Worm (Caenorhabditis elegans) whole organism, young adult: ENCODE measurements around the gene paqr-1.
A peak's percentile ranks its signal among the peaks of the same experiment; 100 is the strongest.

Experiments
- B0035.1 ChIP-seq: sonication (generic microtip); optimal IDR thresholded peaks from 2 replicates; lab custom pipeline; 2016; ENCODE audit warnings: missing genetic modification characterization, mild to moderate bottlenecking, missing compliant biosample characterization, missing genotype, missing genetic modification reagents
- B0261.1 ChIP-seq: sonication (generic microtip); optimal IDR thresholded peaks from 2 replicates; lab custom pipeline; 2016; ENCODE audit warnings: mild to moderate bottlenecking, missing genetic modification characterization, moderate library complexity, missing compliant biosample characterization
- D2030.7 ChIP-seq: fragments of 200-800 bp; sonication (Bioruptor generic); IDR thresholded peaks from 2 replicates; pipeline ENCODE4 v1.3.6; 2022; ENCODE audit warnings: missing genetic modification reagents, missing genetic modification characterization, missing compliant biosample characterization
- F22D6.2 ChIP-seq: sonication (generic microtip); optimal IDR thresholded peaks from 2 replicates; lab custom pipeline; 2016; ENCODE audit warnings: mild to moderate bottlenecking, missing genetic modification characterization, missing compliant biosample characterization
- F57C9.4 ChIP-seq: sonication (generic microtip); optimal IDR thresholded peaks from 2 replicates; lab custom pipeline; 2017; ENCODE audit warnings: mild to moderate bottlenecking, missing genetic modification characterization, missing compliant biosample characterization
- K11D2.4 ChIP-seq: fragments of 200-800 bp; sonication (Bioruptor generic); IDR thresholded peaks from 2 replicates; pipeline ENCODE4 v1.3.6; 2022; ENCODE audit warnings: missing genetic modification reagents, missing genetic modification characterization, missing compliant biosample characterization
- K12H6.12 ChIP-seq: fragments of 200-800 bp; sonication (Bioruptor generic); optimal IDR thresholded peaks from 2 replicates; lab custom pipeline; 2018; ENCODE audit warnings: mild to moderate bottlenecking, missing genetic modification characterization, missing compliant biosample characterization
- Y56A3A.18 ChIP-seq: fragments of 200-800 bp; sonication (Bioruptor generic); IDR thresholded peaks from 2 replicates; pipeline ENCODE4 v1.3.6; 2022; ENCODE audit warnings: missing genetic modification reagents, missing genetic modification characterization, missing compliant biosample characterization
- Y67H2A.10 ChIP-seq: fragments of 200-800 bp; sonication (Bioruptor generic); conservative IDR thresholded peaks from 2 replicates; pipeline ENCODE4 v1.3.6; 2022; ENCODE audit warnings: missing genetic modification reagents, missing genetic modification characterization, missing compliant biosample characterization
- aptf-2 ChIP-seq: fragments of 200-800 bp; sonication (Bioruptor generic); conservative IDR thresholded peaks from 2 replicates; pipeline ENCODE4 v1.3.6; 2022; ENCODE audit warnings: missing genetic modification reagents, missing genetic modification characterization, missing compliant biosample characterization
- aptf-3 ChIP-seq: fragments of 200-800 bp; sonication (Bioruptor generic); IDR thresholded peaks from 2 replicates; pipeline ENCODE4 v1.3.6; 2022; ENCODE audit warnings: missing genetic modification characterization, missing compliant biosample characterization
- atf-7 ChIP-seq: sonication (generic microtip); optimal IDR thresholded peaks from 2 replicates; lab custom pipeline; 2017; ENCODE audit warnings: mild to moderate bottlenecking, missing genetic modification characterization, missing compliant biosample characterization
- athp-1 ChIP-seq: sonication (generic microtip); optimal IDR thresholded peaks from 2 replicates; lab custom pipeline; 2017; ENCODE audit warnings: mild to moderate bottlenecking, missing genetic modification characterization, missing compliant biosample characterization
- attf-5 ChIP-seq: fragments of 200-800 bp; sonication (Bioruptor generic); optimal IDR thresholded peaks from 2 replicates; lab custom pipeline; 2018; ENCODE audit warnings: mild to moderate bottlenecking, missing genetic modification characterization, missing compliant biosample characterization
- bed-1 ChIP-seq: fragments of 200-800 bp; sonication (Bioruptor generic); IDR thresholded peaks from 2 replicates; pipeline ENCODE4 v1.3.6; 2022; ENCODE audit warnings: missing genetic modification reagents, missing genetic modification characterization, missing compliant biosample characterization
- cebp-1 ChIP-seq, 2 experiments: fragments of 200-800 bp in 1 of 2; sonication (Bioruptor generic) in 1 of 2; sonication (generic microtip) in 1 of 2; IDR thresholded peaks in 1 of 2; optimal IDR thresholded peaks in 1 of 2; 2 replicates each; pipeline versions ENCODE4 v1.3.6 to Lab custom; 2017 to 2022; ENCODE audit warnings: missing compliant biosample characterization in 2 of 2, missing genetic modification characterization in 2 of 2, mild to moderate bottlenecking in 1 of 2, missing genetic modification reagents in 1 of 2, moderate library complexity in 1 of 2
- chd-7 ChIP-seq: sonication (generic microtip); optimal IDR thresholded peaks from 2 replicates; lab custom pipeline; 2016; ENCODE audit warnings: mild to moderate bottlenecking, missing genetic modification characterization, moderate library complexity, missing compliant biosample characterization
- die-1 ChIP-seq: sonication (generic microtip); optimal IDR thresholded peaks from 2 replicates; lab custom pipeline; 2016; ENCODE audit warnings: missing genotype, mild to moderate bottlenecking, missing genetic modification characterization, missing compliant biosample characterization
- dpff-1 ChIP-seq: sonication (generic microtip); optimal IDR thresholded peaks from 2 replicates; lab custom pipeline; 2017; ENCODE audit warnings: mild to moderate bottlenecking, missing genetic modification characterization, missing compliant biosample characterization
- dpl-1 ChIP-seq: fragments of 150-350 bp; optimal IDR thresholded peaks from 2 replicates; lab custom pipeline; 2014; ENCODE audit warnings: missing biosample characterization, missing genetic modification reagents, missing genetic modification characterization
- efl-1 ChIP-seq: fragments of 150-350 bp; optimal IDR thresholded peaks from 2 replicates; lab custom pipeline; 2014; ENCODE audit warnings: missing biosample characterization, missing genetic modification reagents, missing genetic modification characterization
- egl-44 ChIP-seq: fragments of 200-800 bp; sonication (Bioruptor generic); IDR thresholded peaks from 2 replicates; pipeline ENCODE4 v1.3.6; 2022; ENCODE audit warnings: missing genetic modification reagents, missing genetic modification characterization, missing compliant biosample characterization
- ets-4 ChIP-seq: fragments of 200-800 bp; sonication (Bioruptor generic); optimal IDR thresholded peaks from 2 replicates; lab custom pipeline; 2018; ENCODE audit warnings: mild to moderate bottlenecking, missing genetic modification characterization, missing compliant biosample characterization
- hsf-1 ChIP-seq: fragments of 200-800 bp; sonication (Bioruptor generic); IDR thresholded peaks from 2 replicates; pipeline ENCODE4 v1.3.6; 2022; ENCODE audit warnings: missing genetic modification reagents, missing genetic modification characterization, missing compliant biosample characterization
- lin-35 ChIP-seq, 3 experiments: fragments of 150-350 bp in 2 of 3; sonication (generic microtip) in 1 of 3; optimal IDR thresholded peaks; 2 replicates each; lab custom pipeline; 2014 to 2018; ENCODE audit warnings: missing biosample characterization in 3 of 3, missing genetic modification characterization in 3 of 3, missing genetic modification reagents in 3 of 3
- lin-40 ChIP-seq: sonication (generic microtip); optimal IDR thresholded peaks from 2 replicates; lab custom pipeline; 2016; ENCODE audit warnings: missing genetic modification characterization, mild to moderate bottlenecking, missing compliant biosample characterization, missing genotype, missing genetic modification reagents
- lin-54 ChIP-seq: fragments of 200-800 bp; sonication (Bioruptor generic); optimal IDR thresholded peaks from 2 replicates; lab custom pipeline; 2018; ENCODE audit warnings: mild to moderate bottlenecking, missing genetic modification characterization, missing compliant biosample characterization
- madf-10 ChIP-seq: sonication (generic microtip); optimal IDR thresholded peaks from 2 replicates; lab custom pipeline; 2016; ENCODE audit warnings: mild to moderate bottlenecking, missing genetic modification characterization, missing compliant biosample characterization
- madf-6 ChIP-seq: fragments of 200-800 bp; sonication (Bioruptor generic); IDR thresholded peaks from 2 replicates; pipeline ENCODE4 v1.3.6; 2022; ENCODE audit warnings: missing genetic modification reagents, missing genetic modification characterization, missing compliant biosample characterization
- mes-4 ChIP-seq: sonication (generic microtip); optimal IDR thresholded peaks from 2 replicates; lab custom pipeline; 2016; ENCODE audit warnings: missing genotype, missing genetic modification characterization, missing compliant biosample characterization
- nfya-2 ChIP-seq: fragments of 200-800 bp; sonication (Bioruptor generic); IDR thresholded peaks from 2 replicates; pipeline ENCODE4 v1.3.6; 2022; ENCODE audit warnings: missing genetic modification reagents, missing genetic modification characterization, missing compliant biosample characterization
- nhr-27 ChIP-seq: fragments of 200-800 bp; sonication (Bioruptor generic); optimal IDR thresholded peaks from 2 replicates; lab custom pipeline; 2018; ENCODE audit warnings: mild to moderate bottlenecking, missing genetic modification characterization, moderate library complexity, missing compliant biosample characterization
- pha-4 ChIP-seq: fragments of 150-350 bp; sonication (generic microtip); optimal IDR thresholded peaks from 2 replicates; lab custom pipeline; 2014; ENCODE audit warnings: missing biosample characterization, missing genetic modification reagents, missing genetic modification characterization
- repo-1 ChIP-seq: sonication (generic microtip); optimal IDR thresholded peaks from 2 replicates; lab custom pipeline; 2017; ENCODE audit warnings: mild to moderate bottlenecking, missing genetic modification characterization, missing compliant biosample characterization
- sea-2 ChIP-seq: fragments of 200-800 bp; sonication (Bioruptor generic); IDR thresholded peaks from 2 replicates; pipeline ENCODE4 v1.3.6; 2022; ENCODE audit warnings: missing genetic modification characterization, missing compliant biosample characterization
- snpc-4 ChIP-seq, 5 experiments: fragments of 150-350 bp in 1 of 5; sonication (generic microtip) in 4 of 5; optimal IDR thresholded peaks; 2 replicates each; lab custom pipeline; 2014 to 2018; ENCODE audit warnings: missing genetic modification characterization in 5 of 5, missing biosample characterization in 3 of 5, antibody characterized with exemption in 2 of 5, mild to moderate bottlenecking in 2 of 5, missing compliant biosample characterization in 2 of 5, missing genotype in 2 of 5, moderate library complexity in 2 of 5, missing genetic modification reagents in 1 of 5
- somi-1 ChIP-seq: fragments of 200-800 bp; sonication (Bioruptor generic); optimal IDR thresholded peaks from 2 replicates; lab custom pipeline; 2018; ENCODE audit warnings: mild to moderate bottlenecking, missing genetic modification characterization, missing compliant biosample characterization
- tbp1 ChIP-seq: fragments of 200-800 bp; sonication (Bioruptor generic); optimal IDR thresholded peaks from 2 replicates; lab custom pipeline; 2018; ENCODE audit warnings: mild to moderate bottlenecking, missing genetic modification characterization, missing compliant biosample characterization
- zfh-2 ChIP-seq: fragments of 200-800 bp; sonication (Bioruptor generic); conservative IDR thresholded peaks from 2 replicates; pipeline ENCODE4 v1.3.6; 2022; ENCODE audit warnings: missing genetic modification reagents, missing genetic modification characterization, missing compliant biosample characterization
- ztf-18 ChIP-seq: sonication (generic microtip); optimal IDR thresholded peaks from 2 replicates; lab custom pipeline; 2016; ENCODE audit warnings: missing genotype, mild to moderate bottlenecking, missing genetic modification characterization, missing compliant biosample characterization
- ztf-28 ChIP-seq: fragments of 200-800 bp; sonication (Bioruptor generic); IDR thresholded peaks from 2 replicates; pipeline ENCODE4 v1.3.6; 2022; ENCODE audit warnings: missing genetic modification reagents, missing genetic modification characterization, missing compliant biosample characterization
- ztf-3 ChIP-seq: fragments of 200-800 bp; sonication (Bioruptor generic); optimal IDR thresholded peaks from 2 replicates; lab custom pipeline; 2018; ENCODE audit warnings: mild to moderate bottlenecking, missing genetic modification characterization, missing compliant biosample characterization

Gene paqr-1

DNA sequence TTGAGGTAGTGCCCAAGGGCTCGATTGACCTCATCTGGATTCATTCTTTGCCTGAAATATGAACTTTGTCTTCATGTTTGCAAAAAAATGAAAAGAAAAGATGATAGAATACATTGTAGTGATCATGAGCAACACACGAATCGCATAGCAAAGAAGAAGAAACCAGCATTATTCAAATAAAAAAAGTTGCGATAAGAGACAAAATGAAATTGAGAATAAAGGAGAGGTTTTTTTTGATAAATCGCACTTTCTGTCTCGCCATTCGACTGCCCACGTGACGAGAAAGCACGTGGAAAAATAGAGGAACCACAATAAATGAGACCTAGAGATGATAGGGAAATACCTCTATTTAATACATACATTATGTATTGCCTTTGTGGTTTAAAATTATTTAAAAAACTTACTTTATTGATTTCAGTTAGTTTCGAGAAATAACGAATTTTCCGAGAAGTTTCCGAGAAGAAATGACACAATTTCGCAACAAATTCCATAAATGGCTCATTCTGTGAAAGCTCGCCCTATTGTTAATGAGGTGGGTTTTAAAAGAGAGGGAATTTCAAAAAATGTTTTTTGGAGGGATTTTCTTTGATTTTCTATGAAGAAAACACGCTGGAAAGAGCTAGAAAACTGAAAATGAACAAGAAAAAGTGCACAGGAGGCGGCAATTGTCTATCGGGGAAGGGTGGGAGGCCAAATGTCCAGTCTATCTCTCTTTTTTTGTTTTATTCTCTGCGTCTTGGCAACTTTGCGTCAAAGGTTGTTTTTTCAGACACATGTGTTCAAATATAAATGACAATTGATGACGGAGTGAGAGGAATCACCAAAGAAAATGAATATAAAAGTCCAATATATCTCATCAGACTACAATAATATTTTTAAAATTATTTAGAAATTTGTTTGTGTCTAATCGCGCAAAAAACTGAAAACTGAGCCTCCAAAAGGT, at the start of gene paqr-1:
TSS of gene paqr-1 (minus strand) at position 51 of the 943 bp plus-strand sequence.
- TF ChIP-seq atf-7 (tag; lab: Kevin White, UChicago) (no peak), dpl-1 (GFP tag; lab: Kevin White, UChicago) (no peak), Y56A3A.18 (GFP tag; lab: Robert Waterston, UW) (no peak), madf-6 (GFP tag; lab: Robert Waterston, UW) (no peak), cebp-1 (GFP tag; IDR thresholded peaks at IDR 0.05; lab: Robert Waterston, UW) (peak; percentile 77), cebp-1 (tag; optimal IDR thresholded peaks at IDR 0.05; lab: Kevin White, UChicago) (peak; percentile 92), tbp1 (GFP tag; lab: Kevin White, UChicago) (peak; percentile 1), snpc-4 (GFP tag; optimal IDR thresholded peaks at IDR 0.05; lab: Kevin White, UChicago) (no peak), snpc-4 (tag; optimal IDR thresholded peaks at IDR 0.05; lab: Kevin White, UChicago) (peak in 1 of 4 experiments; percentile 21), B0035.1 (tag; lab: Kevin White, UChicago) (no peak), aptf-2 (GFP tag; lab: Robert Waterston, UW) (no peak), ztf-28 (GFP tag; lab: Robert Waterston, UW) (no peak), lin-35 (GFP tag; optimal IDR thresholded peaks at IDR 0.05; lab: Kevin White, UChicago) (peak in 1 of 3 experiments; percentile 67), K12H6.12 (tag; lab: Kevin White, UChicago) (no peak), F22D6.2 (tag; lab: Kevin White, UChicago) (no peak), attf-5 (peak; percentile 7), sea-2 (GFP tag; lab: Robert Waterston, UW) (no peak), ztf-18 (tag; lab: Kevin White, UChicago) (no peak), athp-1 (no peak), F57C9.4 (tag; lab: Kevin White, UChicago) (no peak), pha-4 (no peak), efl-1 (peak; percentile 12), hsf-1 (GFP tag; lab: Robert Waterston, UW) (no peak), lin-54 (GFP tag; lab: Kevin White, UChicago) (peak; percentile 31), nhr-27 (tag; lab: Kevin White, UChicago) (no peak), ets-4 (GFP tag; lab: Kevin White, UChicago) (no peak), nfya-2 (no peak), die-1 (tag; lab: Kevin White, UChicago) (no peak)

DNA sequence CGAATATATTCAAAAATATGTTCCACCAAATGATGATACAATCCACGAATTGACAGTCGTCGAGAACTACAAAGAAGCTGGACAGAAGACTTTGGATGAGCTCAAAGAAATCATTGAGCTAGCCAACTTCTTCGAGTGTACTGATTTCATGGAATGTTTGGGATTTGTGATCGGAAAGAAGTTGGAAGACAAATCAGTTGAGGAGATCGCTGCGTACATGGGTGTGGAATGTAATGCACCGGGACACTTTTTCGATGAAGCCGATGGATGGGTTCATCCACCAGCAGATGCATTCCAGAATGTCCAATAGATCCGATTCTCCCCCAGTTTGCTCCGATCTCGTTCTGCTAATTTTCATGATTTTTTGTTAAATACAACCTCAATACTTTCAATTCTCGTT, 48.3 kb upstream of the paqr-1 start:
- TF ChIP-seq chd-7 (tag; lab: Kevin White, UChicago) (peak; percentile 8), lin-40 (tag; lab: Kevin White, UChicago) (no peak), mes-4 (tag; lab: Kevin White, UChicago) (no peak), repo-1 (tag; lab: Kevin White, UChicago) (peak; percentile 53)
- TF ChIP-seq, all 124 proteins: peak for 2

DNA sequence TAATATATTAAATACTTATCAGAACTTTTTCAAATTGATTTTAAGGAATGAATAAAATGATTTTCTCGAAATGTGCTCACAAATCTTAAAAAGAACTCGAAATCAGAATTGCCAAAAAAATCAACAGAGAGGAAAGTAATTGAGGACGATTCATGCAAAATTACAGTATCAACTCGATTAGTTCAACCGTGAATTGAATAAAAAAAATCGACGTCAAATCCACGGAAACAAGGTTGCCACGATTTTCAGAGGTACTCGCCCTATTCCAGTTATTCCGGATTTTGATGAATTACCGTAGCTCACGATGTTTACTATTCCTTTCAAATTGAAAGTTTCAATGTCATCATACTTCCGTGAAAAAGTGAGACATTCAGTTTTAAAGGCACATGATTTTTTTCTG, 47.1 kb upstream of the paqr-1 start, which contains the start of gene F15B10.3:
TSS of gene F15B10.3 (plus strand) at position 301 of the 400 bp plus-strand sequence.
- TF ChIP-seq tbp1 (GFP tag; lab: Kevin White, UChicago), result no peak
- no peak for TF ChIP-seq D2030.7 (GFP tag; lab: Robert Waterston, UW)
- TF ChIP-seq bed-1, result no peak
- TF ChIP-seq F57C9.4 (tag; lab: Kevin White, UChicago), result no peak
- no peak for TF ChIP-seq aptf-2 (GFP tag; lab: Robert Waterston, UW)
- no peak for TF ChIP-seq atf-7 (tag; lab: Kevin White, UChicago)
- TF ChIP-seq pha-4, result no peak
- no peak for TF ChIP-seq zfh-2 (GFP tag; lab: Robert Waterston, UW)
- no peak for TF ChIP-seq aptf-3 (GFP tag; lab: Robert Waterston, UW)
- no peak for TF ChIP-seq dpff-1 (tag; lab: Kevin White, UChicago)
- no peak for TF ChIP-seq K11D2.4 (GFP tag; lab: Robert Waterston, UW)
- TF ChIP-seq B0261.1 (tag; lab: Kevin White, UChicago), result no peak
- TF ChIP-seq somi-1 (GFP tag; lab: Kevin White, UChicago), result no peak
- no peak for TF ChIP-seq egl-44 (GFP tag; lab: Robert Waterston, UW)
- TF ChIP-seq madf-10 (tag; lab: Kevin White, UChicago), result no peak
- no peak for TF ChIP-seq ztf-3
- no peak for TF ChIP-seq Y67H2A.10
- TF ChIP-seq, all 124 proteins: peak for 0
